Fruit fly (Drosophila melanogaster) whole organism, embryonic: ENCODE data around the gene mRpS18B.

ENCODE experiments used
- CG10147 ChIP-seq: fragments of 200-800 bp; sonication (Bioruptor generic); optimal IDR thresholded peaks from 2 replicates; lab custom pipeline; 2019; ENCODE audit warnings: missing biosample characterization, mild to moderate bottlenecking, missing genetic modification characterization, moderate library complexity
- CG10209 ChIP-seq: fragments of 200-800 bp; sonication (Bioruptor generic); optimal IDR thresholded peaks from 3 replicates; lab custom pipeline; 2017; ENCODE audit warnings: missing biosample characterization, mild to moderate bottlenecking, missing genetic modification characterization, missing genetic modification reagents
- CG10267 ChIP-seq: fragments of 200-800 bp; sonication (Bioruptor generic); optimal IDR thresholded peaks from 2 replicates; lab custom pipeline; 2018; ENCODE audit warnings: missing biosample characterization, mild to moderate bottlenecking, missing genetic modification characterization, moderate library complexity
- CG10543 ChIP-seq: fragments of 200-800 bp; sonication (Bioruptor generic); optimal IDR thresholded peaks from 3 replicates; lab custom pipeline; 2017; ENCODE audit warnings: missing biosample characterization, mild to moderate bottlenecking, missing genetic modification characterization, moderate library complexity
- CG10959 ChIP-seq: fragments of 200-800 bp; sonication (Bioruptor generic); IDR thresholded peaks from 2 replicates; pipeline ENCODE4 v1.3.6; 2022; ENCODE audit warnings: missing biosample characterization, missing genetic modification characterization
- CG11247 ChIP-seq: fragments of 200-800 bp; sonication (Bioruptor generic); IDR thresholded peaks from 2 replicates; pipeline ENCODE4 v1.3.6; 2022; ENCODE audit warnings: missing biosample characterization, missing genetic modification characterization
- CG11398 ChIP-seq: fragments of 200-800 bp; sonication (Bioruptor generic); optimal IDR thresholded peaks from 2 replicates; lab custom pipeline; 2016; ENCODE audit warnings: missing biosample characterization, missing genetic modification characterization
- CG12744 ChIP-seq: fragments of 200-800 bp; sonication (Bioruptor generic); optimal IDR thresholded peaks from 2 replicates; lab custom pipeline; 2016; ENCODE audit warnings: missing biosample characterization, missing genetic modification characterization
- CG13123 ChIP-seq: fragments of 200-800 bp; sonication (Bioruptor generic); optimal IDR thresholded peaks from 2 replicates; lab custom pipeline; 2016; ENCODE audit warnings: missing biosample characterization, missing genetic modification characterization
- CG14860 ChIP-seq: fragments of 200-800 bp; sonication (Bioruptor generic); IDR thresholded peaks from 3 replicates; pipeline ENCODE4 v1.3.6; 2022; ENCODE audit warnings: missing biosample characterization, missing genetic modification characterization; ENCODE audit not compliant: partially characterized antibody
- CG15073 ChIP-seq: fragments of 200-800 bp; sonication (Bioruptor generic); optimal IDR thresholded peaks from 2 replicates; lab custom pipeline; 2016; ENCODE audit warnings: missing biosample characterization, missing genetic modification characterization
- CG17359 ChIP-seq: fragments of 200-800 bp; sonication (Bioruptor generic); optimal IDR thresholded peaks from 3 replicates; lab custom pipeline; 2018; ENCODE audit warnings: missing biosample characterization, mild to moderate bottlenecking, missing genetic modification characterization, moderate library complexity
- CG1792 ChIP-seq: fragments of 200-800 bp; sonication (Bioruptor generic); optimal IDR thresholded peaks from 2 replicates; lab custom pipeline; 2016; ENCODE audit warnings: missing biosample characterization, missing genetic modification characterization
- CG2712 ChIP-seq: fragments of 200-800 bp; optimal IDR thresholded peaks from 3 replicates; lab custom pipeline; 2019; ENCODE audit warnings: missing biosample characterization, mild to moderate bottlenecking, missing genetic modification characterization, moderate library complexity
- CG5180 ChIP-seq: fragments of 200-800 bp; sonication (Bioruptor generic); optimal IDR thresholded peaks from 3 replicates; lab custom pipeline; 2017; ENCODE audit warnings: missing biosample characterization, missing genetic modification characterization, mild to moderate bottlenecking, moderate library complexity, missing genetic modification reagents
- CG5953 ChIP-seq: fragments of 200-800 bp; sonication (Bioruptor generic); IDR thresholded peaks from 2 replicates; pipeline ENCODE4 v1.3.6; 2022; ENCODE audit warnings: missing biosample characterization, missing genetic modification characterization
- CG7556 ChIP-seq: fragments of 200-800 bp; sonication (Bioruptor generic); optimal IDR thresholded peaks from 2 replicates; lab custom pipeline; 2017; ENCODE audit warnings: missing biosample characterization, mild to moderate bottlenecking, missing genetic modification characterization
- CG8765 ChIP-seq: fragments of 200-800 bp; sonication (Bioruptor generic); IDR thresholded peaks from 2 replicates; pipeline ENCODE4 v1.3.6; 2022; ENCODE audit warnings: missing biosample characterization, missing genetic modification characterization
- CHES-1-like ChIP-seq: fragments of 200-800 bp; sonication (Bioruptor generic); optimal IDR thresholded peaks from 2 replicates; lab custom pipeline; 2016; ENCODE audit warnings: missing biosample characterization, missing genetic modification characterization
- Dfd ChIP-seq, 2 experiments: fragments of >200 bp; optimal IDR thresholded peaks; 2 replicates each; lab custom pipeline; 2017; ENCODE audit warnings: missing biosample characterization in 2 of 2, missing genetic modification characterization in 2 of 2
- Doc2 ChIP-seq: fragments of 200-800 bp; sonication (Bioruptor generic); IDR thresholded peaks from 2 replicates; pipeline ENCODE4 v1.3.6; 2022; ENCODE audit warnings: missing biosample characterization, missing genetic modification characterization
- Fer3 ChIP-seq: fragments of 200-800 bp; sonication (Bioruptor generic); optimal IDR thresholded peaks from 2 replicates; lab custom pipeline; 2018; ENCODE audit warnings: missing biosample characterization, mild to moderate bottlenecking, missing genetic modification characterization, moderate library complexity
- Gug ChIP-seq: fragments of 200-800 bp; sonication (Bioruptor generic); IDR thresholded peaks from 4 replicates; pipeline ENCODE4 v1.3.6; 2022; ENCODE audit warnings: missing biosample characterization, missing genetic modification characterization
- Hr3 ChIP-seq: fragments of 200-800 bp; sonication (Bioruptor generic); optimal IDR thresholded peaks from 3 replicates; lab custom pipeline; 2016; ENCODE audit warnings: missing biosample characterization, missing genetic modification characterization
- Hr39 ChIP-seq: fragments of >200 bp; optimal IDR thresholded peaks from 2 replicates; lab custom pipeline; 2017
- Nf-YB ChIP-seq: fragments of 200-800 bp; sonication (Bioruptor generic); optimal IDR thresholded peaks from 3 replicates; lab custom pipeline; 2019; ENCODE audit warnings: missing biosample characterization, mild to moderate bottlenecking, missing genetic modification characterization, moderate library complexity
- Nf-YC ChIP-seq: fragments of 200-800 bp; optimal IDR thresholded peaks from 3 replicates; lab custom pipeline; 2019; ENCODE audit warnings: missing biosample characterization, mild to moderate bottlenecking, missing genetic modification characterization, moderate library complexity
- NfI ChIP-seq: fragments of 200-800 bp; sonication (Bioruptor generic); optimal IDR thresholded peaks from 3 replicates; lab custom pipeline; 2018; ENCODE audit warnings: missing biosample characterization, mild to moderate bottlenecking, missing genetic modification characterization, moderate library complexity
- Opbp ChIP-seq: fragments of 200-800 bp; sonication (Bioruptor generic); IDR thresholded peaks from 3 replicates; pipeline ENCODE4 v1.3.6; 2022; ENCODE audit warnings: missing biosample characterization, missing genetic modification characterization; ENCODE audit not compliant: partially characterized antibody
- Spps ChIP-seq: fragments of 200-800 bp; sonication (Bioruptor generic); optimal IDR thresholded peaks from 2 replicates; lab custom pipeline; 2018; ENCODE audit warnings: missing biosample characterization, mild to moderate bottlenecking, missing genetic modification characterization
- Taf1 ChIP-seq: fragments of 200-800 bp; sonication (Bioruptor generic); IDR thresholded peaks from 2 replicates; pipeline ENCODE4 v1.3.6; 2022; ENCODE audit warnings: missing biosample characterization, missing genetic modification characterization
- abd-A ChIP-seq: fragments of 200-800 bp; sonication (Bioruptor generic); optimal IDR thresholded peaks from 3 replicates; lab custom pipeline; 2019; ENCODE audit warnings: missing biosample characterization, mild to moderate bottlenecking, missing genetic modification characterization, moderate library complexity
- dpn ChIP-seq, 2 experiments: fragments of 200-800 bp; sonication (Bioruptor generic); optimal IDR thresholded peaks; 3 replicates each; lab custom pipeline; 2016; ENCODE audit warnings: missing biosample characterization in 2 of 2, missing genetic modification characterization in 2 of 2
- fd96Cb ChIP-seq: fragments of 200-800 bp; sonication (Bioruptor generic); optimal IDR thresholded peaks from 2 replicates; lab custom pipeline; 2018; ENCODE audit warnings: missing biosample characterization, mild to moderate bottlenecking, missing genetic modification characterization, moderate library complexity
- ftz-f1 ChIP-seq: fragments of 200-800 bp; sonication (Bioruptor generic); optimal IDR thresholded peaks from 2 replicates; lab custom pipeline; 2016; ENCODE audit warnings: missing biosample characterization, missing genetic modification characterization
- gfzf ChIP-seq: fragments of 200-800 bp; sonication (Bioruptor generic); optimal IDR thresholded peaks from 2 replicates; lab custom pipeline; 2016; ENCODE audit warnings: missing biosample characterization, mild to moderate bottlenecking, missing genetic modification characterization, moderate library complexity
- gro ChIP-seq: fragments of 200-800 bp; sonication (Bioruptor generic); optimal IDR thresholded peaks from 2 replicates; lab custom pipeline; 2016; ENCODE audit warnings: missing biosample characterization, missing genetic modification characterization
- h ChIP-seq: fragments of >200 bp; optimal IDR thresholded peaks from 2 replicates; lab custom pipeline; 2017
- inv ChIP-seq: fragments of 200-800 bp; sonication (Bioruptor generic); IDR thresholded peaks from 2 replicates; pipeline ENCODE4 v1.3.6; 2022; ENCODE audit warnings: missing biosample characterization, missing genetic modification characterization; ENCODE audit not compliant: partially characterized antibody
- kah ChIP-seq: fragments of 200-800 bp; sonication (Bioruptor generic); optimal IDR thresholded peaks from 2 replicates; lab custom pipeline; 2018; ENCODE audit warnings: missing biosample characterization, mild to moderate bottlenecking, missing genetic modification characterization
- ken ChIP-seq: fragments of 200-800 bp; sonication (Bioruptor generic); IDR thresholded peaks from 3 replicates; pipeline ENCODE4 v1.3.6; 2022; ENCODE audit warnings: missing biosample characterization, missing genetic modification characterization
- klu ChIP-seq: fragments of 200-800 bp; sonication (Bioruptor generic); IDR thresholded peaks from 2 replicates; pipeline ENCODE4 v1.3.6; 2022; ENCODE audit warnings: missing biosample characterization, missing genetic modification characterization
- pho ChIP-seq: fragments of 200-800 bp; sonication (Bioruptor generic); optimal IDR thresholded peaks from 2 replicates; lab custom pipeline; 2016; ENCODE audit warnings: missing biosample characterization, missing genetic modification characterization
- repo ChIP-seq: fragments of 200-800 bp; sonication (Bioruptor generic); optimal IDR thresholded peaks from 2 replicates; lab custom pipeline; 2016; ENCODE audit warnings: missing biosample characterization, missing genetic modification characterization
- sim ChIP-seq: fragments of 200-800 bp; sonication (Bioruptor generic); IDR thresholded peaks from 2 replicates; pipeline ENCODE4 v1.3.6; 2022; ENCODE audit warnings: missing biosample characterization, missing genetic modification characterization
- tap ChIP-seq: fragments of 200-800 bp; optimal IDR thresholded peaks from 3 replicates; lab custom pipeline; 2019; ENCODE audit warnings: missing biosample characterization, mild to moderate bottlenecking, missing genetic modification characterization, moderate library complexity
- toy ChIP-seq: fragments of 200-800 bp; sonication (Bioruptor generic); IDR thresholded peaks from 2 replicates; pipeline ENCODE4 v1.3.6; 2022; ENCODE audit warnings: missing biosample characterization, missing genetic modification characterization
- ttk ChIP-seq: fragments of 200-800 bp; sonication (Bioruptor generic); IDR thresholded peaks from 2 replicates; pipeline ENCODE4 v2.1.2; 2022; ENCODE audit warnings: missing biosample characterization, missing genetic modification characterization
- twi ChIP-seq: fragments of 200-800 bp; optimal IDR thresholded peaks from 2 replicates; lab custom pipeline; 2019; ENCODE audit warnings: missing biosample characterization, mild to moderate bottlenecking, missing genetic modification characterization, moderate library complexity
- unpg ChIP-seq: fragments of 200-800 bp; sonication (Bioruptor generic); optimal IDR thresholded peaks from 3 replicates; lab custom pipeline; 2018; ENCODE audit warnings: missing biosample characterization, mild to moderate bottlenecking, missing genetic modification characterization, moderate library complexity
- vvl ChIP-seq: fragments of 200-800 bp; sonication (Bioruptor generic); IDR thresholded peaks from 2 replicates; pipeline ENCODE4 v1.3.6; 2022; ENCODE audit warnings: missing biosample characterization, missing genetic modification characterization
- yki ChIP-seq: fragments of >200 bp; optimal IDR thresholded peaks from 3 replicates; lab custom pipeline; 2018

mRpS18B gene

DNA sequence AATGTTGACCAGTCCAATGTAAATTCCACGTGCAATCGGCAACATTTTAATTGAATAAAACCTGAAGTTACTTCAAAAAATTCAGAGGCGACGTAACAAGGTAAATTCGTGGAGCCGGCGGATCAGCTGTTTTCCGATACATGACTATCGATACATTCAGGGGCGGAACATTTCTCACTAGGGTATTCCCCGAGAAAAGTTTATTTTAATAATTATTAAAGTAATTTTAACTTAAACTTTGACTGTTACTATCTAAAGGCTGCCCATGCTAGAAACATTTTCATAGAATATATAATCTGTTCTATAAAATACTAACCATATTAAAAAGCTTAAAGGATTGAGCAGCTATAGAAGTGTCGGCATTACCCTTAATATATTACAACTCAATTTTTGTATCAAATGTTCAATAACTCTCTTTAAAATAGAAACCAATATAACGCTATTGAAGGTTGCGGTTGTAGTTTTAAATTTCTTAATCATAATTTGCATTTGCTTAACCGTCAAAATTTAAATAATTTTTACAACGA, at the start of gene mRpS18B, which contains the start of gene Kua (continued):
- TF ChIP-seq unpg (GFP tag; lab: Kevin White, UChicago) (peak; percentile 62), CG11247 (peak; percentile 39; the same call in 1 of the 2 replicates), CG10959 (GFP tag; lab: Robert Waterston, UW) (no peak), CG5953 (GFP tag; lab: Robert Waterston, UW) (no peak), dpn (GFP tag; optimal IDR thresholded peaks at IDR 0.05; lab: Kevin White, UChicago) (peak; percentile 44 to 53), vvl (GFP tag; lab: Robert Waterston, UW) (peak; percentile 65), Opbp (peak; percentile 67), CG14860 (GFP tag; lab: Robert Waterston, UW) (peak; percentile 50; the same call in 2 of the 3 replicates), CG7556 (GFP tag; lab: Kevin White, UChicago) (peak; percentile 38), CG10267 (tag; lab: Kevin White, UChicago) (peak; percentile 54), Hr3 (peak; percentile 55), sim (GFP tag; lab: Robert Waterston, UW) (no peak), gro (GFP tag; lab: Kevin White, UChicago) (no peak), Fer3 (peak; percentile 54), ttk (GFP tag; lab: Robert Waterston, UW) (0 out of 2 replicates have a peak, but pooled peaks have one; percentile 35), repo (GFP tag; lab: Kevin White, UChicago) (no peak), Spps (tag; lab: Kevin White, UChicago) (no peak), ftz-f1 (no peak), gfzf (GFP tag; lab: Kevin White, UChicago) (no peak), Taf1 (no peak), NfI (peak; percentile 62), Gug (GFP tag; lab: Robert Waterston, UW) (no peak; the same call in 3 of the 4 replicates), CHES-1-like (GFP tag; lab: Kevin White, UChicago) (no peak), h (lab: Kevin White, UChicago) (no peak), inv (peak; percentile 47), CG8765 (GFP tag; lab: Robert Waterston, UW) (no peak), CG2712 (tag; lab: Kevin White, UChicago) (peak; percentile 70), CG13123 (no peak), Nf-YC (tag; lab: Kevin White, UChicago) (peak; percentile 59), CG12744 (GFP tag; lab: Kevin White, UChicago) (no peak), toy (GFP tag; lab: Robert Waterston, UW) (no peak), yki (lab: Kevin White, UChicago) (no peak), Doc2 (GFP tag; lab: Robert Waterston, UW) (no peak), CG15073 (GFP tag; lab: Kevin White, UChicago) (no peak), CG10147 (GFP tag; lab: Kevin White, UChicago) (peak; percentile 53), fd96Cb (tag; lab: Kevin White, UChicago) (peak; percentile 51), ken (GFP tag; lab: Robert Waterston, UW) (peak; percentile 71), CG11398 (GFP tag; lab: Kevin White, UChicago) (no peak), Hr39 (no peak), CG5180 (GFP tag; lab: Kevin White, UChicago) (no peak), abd-A (no peak), CG17359 (tag; lab: Kevin White, UChicago) (peak; percentile 58), pho (GFP tag; lab: Kevin White, UChicago) (no peak), CG10209 (GFP tag; lab: Kevin White, UChicago) (peak; percentile 12), CG1792 (GFP tag; lab: Kevin White, UChicago) (no peak), kah (GFP tag; lab: Kevin White, UChicago) (peak; percentile 47), Dfd (GFP tag; optimal IDR thresholded peaks at IDR 0.05; lab: Kevin White, UChicago) (no peak), klu (GFP tag; lab: Robert Waterston, UW) (peak; percentile 10; the same call in 1 of the 2 replicates), Nf-YB (peak; percentile 3), tap (tag; lab: Kevin White, UChicago) (peak; percentile 29), twi (tag; lab: Kevin White, UChicago) (no peak), CG10543 (GFP tag; lab: Kevin White, UChicago) (peak; percentile 4)
